Fruit fly (Drosophila melanogaster): ENCODE measurements around the gene CG13794.

The CG13794 gene

DNA sequence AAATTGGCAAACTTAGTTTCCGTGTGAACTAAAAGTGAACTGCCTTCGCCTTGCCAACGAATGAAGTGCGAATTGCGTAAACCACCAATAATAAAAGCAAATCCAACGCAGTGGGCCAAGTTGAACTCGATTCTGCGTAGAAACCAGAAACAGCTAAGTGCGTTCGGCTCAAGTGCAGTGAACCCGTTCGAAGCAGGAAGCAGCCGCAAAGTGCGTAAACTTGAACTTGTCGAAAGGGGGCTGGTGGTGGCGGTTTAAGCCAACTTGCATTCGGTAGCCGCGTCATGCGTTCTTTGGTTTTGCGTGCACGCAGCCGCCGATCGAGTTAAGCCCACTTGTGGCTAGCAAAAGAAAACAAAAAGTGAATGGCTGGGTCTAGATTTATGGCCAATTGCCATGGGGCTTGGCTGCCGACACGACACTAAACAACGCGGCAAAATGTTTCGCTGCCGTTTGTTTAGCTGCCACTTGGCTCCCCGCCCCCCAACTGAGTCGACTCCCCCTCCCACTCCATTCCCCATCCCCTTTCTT is 28.1 kb upstream of the CG13794 start:
- TF ChIP-seq OdsH (GFP tag; optimal IDR thresholded peaks at IDR 0.05) (no peak), Dfd (GFP tag; optimal IDR thresholded peaks at IDR 0.05) (no peak), dmrt93B (GFP tag; optimal IDR thresholded peaks at IDR 0.05) (no peak), ey (GFP tag; optimal IDR thresholded peaks at IDR 0.05) (no peak), dl (GFP tag; optimal IDR thresholded peaks at IDR 0.05; ENCODE audit: insufficient read depth in 1 of 2, partially characterized antibody in 2 of 2) (no peak), Hr83 (GFP tag; optimal IDR thresholded peaks at IDR 0.05; ENCODE audit: poor library complexity, severe bottlenecking) (no peak), brk (GFP tag; optimal IDR thresholded peaks at IDR 0.05) (no peak), Sp1 (GFP tag; optimal IDR thresholded peaks at IDR 0.05) (no peak), sv (GFP tag; optimal IDR thresholded peaks at IDR 0.05) (no peak), CG32264 (GFP tag; optimal IDR thresholded peaks at IDR 0.05) (no peak), fru (GFP tag; optimal IDR thresholded peaks at IDR 0.05) (no peak), CrebA (GFP tag; optimal IDR thresholded peaks at IDR 0.05; ENCODE audit: borderline replicate concordance) (no peak), sage (GFP tag; optimal IDR thresholded peaks at IDR 0.05) (no peak)

DNA sequence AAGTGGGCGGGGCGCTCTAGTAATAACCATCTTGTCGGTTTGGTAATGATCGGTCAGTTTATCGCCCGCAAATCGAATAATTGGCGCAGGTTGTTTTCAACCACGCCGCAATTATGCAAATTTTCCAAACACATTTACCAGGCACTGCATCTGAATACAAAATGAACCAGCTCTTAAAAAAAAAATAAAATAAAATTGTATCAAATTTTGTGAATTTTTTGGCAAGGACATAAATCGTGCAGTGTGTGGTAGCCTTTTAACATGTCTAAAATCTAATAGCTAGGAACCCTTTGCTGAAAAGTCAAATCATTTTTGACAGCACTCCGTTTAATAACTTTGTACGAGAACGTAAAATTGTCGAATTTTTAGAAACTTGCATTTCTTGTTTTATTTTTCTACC is 24.4 kb upstream of the CG13794 start, which contains the start of gene ATPsynGL:
Gene ATPsynGL (plus strand): TSS at position 301 of the 400 bp plus-strand sequence.
- no peak for TF ChIP-seq CrebA (GFP tag; optimal IDR thresholded peaks at IDR 0.05; ENCODE audit: borderline replicate concordance)
- no peak for TF ChIP-seq tai (GFP tag; optimal IDR thresholded peaks at IDR 0.05)
- no peak for TF ChIP-seq woc (GFP tag; optimal IDR thresholded peaks at IDR 0.05)
- no peak for TF ChIP-seq pan (optimal IDR thresholded peaks at IDR 0.05)
- TF ChIP-seq lola (GFP tag; optimal IDR thresholded peaks at IDR 0.05), result no peak
- TF ChIP-seq Abd-B (GFP tag; optimal IDR thresholded peaks at IDR 0.05), result no peak
- no peak for TF ChIP-seq rgr (GFP tag; optimal IDR thresholded peaks at IDR 0.05)
- TF ChIP-seq HLH106 (tag; optimal IDR thresholded peaks at IDR 0.05), result no peak
- no peak for TF ChIP-seq usp (GFP tag; optimal IDR thresholded peaks at IDR 0.05)
- TF ChIP-seq psq (GFP tag; optimal IDR thresholded peaks at IDR 0.05), result no peak
- no peak for TF ChIP-seq CG9705 (GFP tag; optimal IDR thresholded peaks at IDR 0.05)
- TF ChIP-seq Mio (GFP tag; optimal IDR thresholded peaks at IDR 0.05), result no peak
- TF ChIP-seq dmrt93B (GFP tag; optimal IDR thresholded peaks at IDR 0.05), result no peak
- no peak for TF ChIP-seq brk (GFP tag; optimal IDR thresholded peaks at IDR 0.05)
- no peak for TF ChIP-seq CG32264 (GFP tag; optimal IDR thresholded peaks at IDR 0.05)
- TF ChIP-seq sv (GFP tag; optimal IDR thresholded peaks at IDR 0.05), result no peak
- no peak for TF ChIP-seq fru (GFP tag; optimal IDR thresholded peaks at IDR 0.05)
- TF ChIP-seq ey (GFP tag; optimal IDR thresholded peaks at IDR 0.05), result no peak

DNA sequence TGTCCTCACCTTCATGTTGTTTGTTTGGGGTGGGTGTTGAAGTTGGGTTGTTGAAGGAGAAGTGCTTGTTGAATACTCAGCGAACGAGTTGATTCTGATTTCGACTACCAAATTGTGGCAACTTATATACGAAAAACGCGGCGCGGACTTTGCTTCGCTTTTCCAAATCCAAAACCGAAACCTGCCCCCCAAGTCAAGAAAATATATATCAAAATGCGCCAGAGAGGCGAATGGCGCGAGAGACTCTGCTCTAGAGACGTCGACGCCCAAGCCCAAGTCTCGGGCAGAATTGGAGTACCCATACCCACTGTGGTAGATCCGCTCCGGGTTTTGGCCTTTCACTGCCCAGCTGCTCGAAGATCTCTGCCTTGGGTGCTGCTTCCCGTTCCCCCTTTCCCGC is 22.1 kb upstream of the CG13794 start, which contains the start of gene CG7214:
Gene CG7214 (minus strand): TSS at position 101 of the 400 bp plus-strand sequence.
- TF ChIP-seq brk (GFP tag; optimal IDR thresholded peaks at IDR 0.05) (no peak), br (GFP tag; optimal IDR thresholded peaks at IDR 0.05) (no peak), lola (GFP tag; optimal IDR thresholded peaks at IDR 0.05) (no peak), h (GFP tag; optimal IDR thresholded peaks at IDR 0.05) (no peak), psq (GFP tag; optimal IDR thresholded peaks at IDR 0.05) (no peak), dmrt93B (GFP tag; optimal IDR thresholded peaks at IDR 0.05) (no peak), OdsH (GFP tag; optimal IDR thresholded peaks at IDR 0.05) (no peak), Myc (optimal IDR thresholded peaks at IDR 0.05) (no peak), N (GFP tag; optimal IDR thresholded peaks at IDR 0.05) (no peak), Sp1 (GFP tag; optimal IDR thresholded peaks at IDR 0.05) (no peak), Vsx2 (GFP tag; optimal IDR thresholded peaks at IDR 0.05; ENCODE audit: partially characterized antibody) (no peak), Hnf4 (GFP tag; optimal IDR thresholded peaks at IDR 0.05) (no peak), tai (GFP tag; optimal IDR thresholded peaks at IDR 0.05) (no peak), HLH106 (tag; optimal IDR thresholded peaks at IDR 0.05) (no peak), GATAd (GFP tag; optimal IDR thresholded peaks at IDR 0.05) (no peak), CG9705 (GFP tag; optimal IDR thresholded peaks at IDR 0.05) (no peak), woc (GFP tag; optimal IDR thresholded peaks at IDR 0.05) (no peak), Hr78 (GFP tag; optimal IDR thresholded peaks at IDR 0.05) (no peak), foxo (GFP tag; optimal IDR thresholded peaks at IDR 0.05) (no peak)

DNA sequence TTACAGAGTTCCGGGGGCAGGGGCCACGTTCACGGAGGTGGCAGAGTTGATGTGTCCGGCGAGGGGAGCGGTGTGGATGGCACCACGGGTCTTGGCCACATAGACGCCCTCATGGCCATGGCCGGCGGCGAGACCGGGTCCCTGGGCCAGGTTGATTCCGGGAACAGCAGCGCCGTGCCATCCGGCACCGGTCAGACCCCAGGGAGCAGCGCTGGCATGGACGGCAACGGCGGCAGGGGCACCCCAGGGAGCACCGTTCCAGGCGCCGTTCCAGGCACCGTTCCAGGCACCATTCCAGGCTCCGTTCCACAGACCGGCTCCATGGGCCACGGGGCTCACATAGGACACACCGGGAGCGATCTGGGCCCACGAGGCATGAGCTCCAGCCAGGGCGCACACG is 21.6 kb upstream of the CG13794 start:
- TF ChIP-seq Vsx2 (GFP tag; optimal IDR thresholded peaks at IDR 0.05; ENCODE audit: partially characterized antibody), result no peak
- no peak for TF ChIP-seq N (GFP tag; optimal IDR thresholded peaks at IDR 0.05)
- TF ChIP-seq psq (GFP tag; optimal IDR thresholded peaks at IDR 0.05), result no peak
- TF ChIP-seq HLH106 (tag; optimal IDR thresholded peaks at IDR 0.05), result no peak
- no peak for TF ChIP-seq ey (GFP tag; optimal IDR thresholded peaks at IDR 0.05)
- no peak for TF ChIP-seq h (GFP tag; optimal IDR thresholded peaks at IDR 0.05)
- no peak for TF ChIP-seq woc (GFP tag; optimal IDR thresholded peaks at IDR 0.05)
- TF ChIP-seq Hr78 (GFP tag; optimal IDR thresholded peaks at IDR 0.05), result no peak
- no peak for TF ChIP-seq usp (GFP tag; optimal IDR thresholded peaks at IDR 0.05)
- no peak for TF ChIP-seq dsf (GFP tag; optimal IDR thresholded peaks at IDR 0.05; ENCODE audit: borderline replicate concordance)
- no peak for TF ChIP-seq Dfd (GFP tag; optimal IDR thresholded peaks at IDR 0.05)
- no peak for TF ChIP-seq tai (GFP tag; optimal IDR thresholded peaks at IDR 0.05)
- TF ChIP-seq foxo (GFP tag; optimal IDR thresholded peaks at IDR 0.05), result no peak
- no peak for TF ChIP-seq lola (GFP tag; optimal IDR thresholded peaks at IDR 0.05)
- no peak for TF ChIP-seq Sp1 (GFP tag; optimal IDR thresholded peaks at IDR 0.05)
- no peak for TF ChIP-seq OdsH (GFP tag; optimal IDR thresholded peaks at IDR 0.05)
- TF ChIP-seq dmrt93B (GFP tag; optimal IDR thresholded peaks at IDR 0.05), result no peak
- no peak for TF ChIP-seq pan (optimal IDR thresholded peaks at IDR 0.05)
- no peak for TF ChIP-seq Myc (optimal IDR thresholded peaks at IDR 0.05)
- TF ChIP-seq rgr (GFP tag; optimal IDR thresholded peaks at IDR 0.05), result no peak

Data from whole organism, wandering third instar larva.